Worm (Caenorhabditis elegans) whole organism, mixed stage, embryonic: ENCODE results near the gene T05G5.4.

Source experiments
- blmp-1 ChIP-seq: fragments of 150-350 bp; optimal IDR thresholded peaks from 2 replicates; lab custom pipeline; 2014; ENCODE audit warnings: missing biosample characterization, missing genetic modification characterization
- elt-3 ChIP-seq: fragments of 150-350 bp; optimal IDR thresholded peaks from 2 replicates; lab custom pipeline; 2014; ENCODE audit warnings: missing biosample characterization, missing genetic modification characterization
- nhr-12 ChIP-seq: fragments of 150-350 bp; optimal IDR thresholded peaks from 2 replicates; lab custom pipeline; 2014; ENCODE audit warnings: missing biosample characterization, missing genetic modification characterization
- nhr-237 ChIP-seq: fragments of 150-350 bp; optimal IDR thresholded peaks from 2 replicates; lab custom pipeline; 2014; ENCODE audit warnings: missing biosample characterization, missing genetic modification characterization
- nhr-28 ChIP-seq: fragments of 150-350 bp; optimal IDR thresholded peaks from 2 replicates; lab custom pipeline; 2014; ENCODE audit warnings: missing biosample characterization, missing genetic modification characterization
- nhr-76 ChIP-seq: sonication (generic microtip); optimal IDR thresholded peaks from 2 replicates; lab custom pipeline; 2017; ENCODE audit warnings: missing biosample characterization, missing genetic modification characterization
- pha-4 ChIP-seq: fragments of 150-350 bp; optimal IDR thresholded peaks from 2 replicates; lab custom pipeline; 2018; ENCODE audit warnings: missing biosample characterization, missing genetic modification reagents, missing genetic modification characterization
- snpc-4 ChIP-seq: fragments of 150-350 bp; optimal IDR thresholded peaks from 2 replicates; lab custom pipeline; 2014; ENCODE audit warnings: missing biosample characterization, missing genetic modification characterization
- sptf-1 ChIP-seq: sonication (generic microtip); optimal IDR thresholded peaks from 2 replicates; lab custom pipeline; 2017; ENCODE audit warnings: mild to moderate bottlenecking, missing genetic modification characterization, moderate library complexity, missing compliant biosample characterization
- unc-39 ChIP-seq: fragments of 150-350 bp; optimal IDR thresholded peaks from 2 replicates; lab custom pipeline; 2014; ENCODE audit warnings: missing biosample characterization, missing genetic modification characterization
- ztf-11 ChIP-seq: fragments of 150-350 bp; optimal IDR thresholded peaks from 2 replicates; lab custom pipeline; 2014; ENCODE audit warnings: missing biosample characterization, missing genetic modification characterization

DNA sequence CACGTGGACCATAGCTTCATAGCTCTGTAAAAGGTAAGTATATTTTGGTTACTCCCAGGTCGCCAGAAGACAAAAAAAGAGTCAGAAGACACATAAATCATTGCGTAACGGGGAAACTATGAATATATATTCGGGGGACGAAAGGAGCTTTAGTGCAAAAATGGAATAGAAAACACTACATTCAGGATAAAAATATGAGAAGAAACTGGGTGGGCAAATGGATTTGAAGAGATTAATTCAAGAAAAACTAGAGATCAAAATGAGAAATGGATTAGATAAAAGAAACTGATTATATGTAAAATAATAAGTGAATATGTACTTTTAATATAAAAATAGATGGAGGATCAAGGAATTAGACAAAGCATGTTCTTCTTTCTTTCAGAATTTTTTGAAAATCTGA is 21.3 kb upstream of the T05G5.4 start, which contains the start of gene C07A9.12:
- TF ChIP-seq ztf-11 (no peak), nhr-76 (tag; lab: Kevin White, UChicago) (no peak), nhr-28 (tag; lab: Kevin White, UChicago) (no peak), elt-3 (tag; lab: Kevin White, UChicago) (no peak), snpc-4 (tag; lab: Kevin White, UChicago) (no peak), pha-4 (no peak), nhr-237 (no peak), unc-39 (no peak), nhr-12 (tag; lab: Kevin White, UChicago) (no peak), sptf-1 (no peak), blmp-1 (no peak)
